Fruit fly (Drosophila melanogaster) whole organism, embryonic: ENCODE measurements around the gene UQCR-6.4L.

Experiments used
- Atf6 ChIP-seq: fragments of 200-800 bp; sonication (Bioruptor generic); IDR thresholded peaks from 2 replicates; pipeline ENCODE4 v1.3.6; 2022; ENCODE audit warnings: missing biosample characterization, missing genetic modification characterization
- B-H1 ChIP-seq: fragments of 200-800 bp; sonication (Bioruptor generic); IDR thresholded peaks from 3 replicates; pipeline ENCODE4 v1.3.6; 2022; ENCODE audit warnings: missing biosample characterization, missing genetic modification characterization
- CG10543 ChIP-seq: fragments of 200-800 bp; sonication (Bioruptor generic); optimal IDR thresholded peaks from 3 replicates; lab custom pipeline; 2017; ENCODE audit warnings: missing biosample characterization, mild to moderate bottlenecking, missing genetic modification characterization, moderate library complexity
- CG12236 ChIP-seq: fragments of 200-800 bp; sonication (Bioruptor generic); optimal IDR thresholded peaks from 2 replicates; lab custom pipeline; 2016; ENCODE audit warnings: missing biosample characterization, missing genetic modification characterization
- CG13296 ChIP-seq: fragments of 200-800 bp; sonication (Bioruptor generic); optimal IDR thresholded peaks from 3 replicates; lab custom pipeline; 2018; ENCODE audit warnings: missing biosample characterization, mild to moderate bottlenecking, missing genetic modification characterization
- CG13624 ChIP-seq: fragments of 200-800 bp; sonication (Bioruptor generic); optimal IDR thresholded peaks from 2 replicates; lab custom pipeline; 2016; ENCODE audit warnings: missing biosample characterization, missing genetic modification characterization
- CG13775 ChIP-seq: fragments of 200-800 bp; sonication (Bioruptor generic); optimal IDR thresholded peaks from 3 replicates; lab custom pipeline; 2017; ENCODE audit warnings: missing biosample characterization, mild to moderate bottlenecking, missing genetic modification characterization
- CG17385 ChIP-seq: fragments of 200-800 bp; sonication (Bioruptor generic); optimal IDR thresholded peaks from 3 replicates; lab custom pipeline; 2018; ENCODE audit warnings: missing biosample characterization, mild to moderate bottlenecking, missing genetic modification characterization
- CG2678 ChIP-seq: fragments of 200-800 bp; sonication (Bioruptor generic); optimal IDR thresholded peaks from 3 replicates; lab custom pipeline; 2019; ENCODE audit warnings: missing biosample characterization, mild to moderate bottlenecking, missing genetic modification characterization, moderate library complexity
- CG34422 ChIP-seq: fragments of 200-800 bp; sonication (Bioruptor generic); IDR thresholded peaks from 3 replicates; pipeline ENCODE4 v1.3.6; 2022; ENCODE audit warnings: missing biosample characterization, missing genetic modification characterization
- CG43689 ChIP-seq: fragments of 200-800 bp; sonication (Bioruptor generic); IDR thresholded peaks from 2 replicates; pipeline ENCODE4 v1.3.6; 2022; ENCODE audit warnings: missing biosample characterization, missing genetic modification characterization
- CG6654 ChIP-seq: fragments of 200-800 bp; sonication (Bioruptor generic); optimal IDR thresholded peaks from 2 replicates; lab custom pipeline; 2017; ENCODE audit warnings: missing biosample characterization, mild to moderate bottlenecking, missing genetic modification characterization
- CG6791 ChIP-seq: fragments of 200-800 bp; sonication (Bioruptor generic); IDR thresholded peaks from 3 replicates; pipeline ENCODE4 v1.3.6; 2022; ENCODE audit warnings: missing biosample characterization, missing genetic modification characterization; ENCODE audit not compliant: partially characterized antibody
- CG7357 ChIP-seq: fragments of 200-800 bp; sonication (Bioruptor generic); IDR thresholded peaks from 3 replicates; pipeline ENCODE4 v1.3.6; 2022; ENCODE audit warnings: missing biosample characterization, missing genetic modification characterization
- CG8765 ChIP-seq: fragments of 200-800 bp; sonication (Bioruptor generic); IDR thresholded peaks from 2 replicates; pipeline ENCODE4 v1.3.6; 2022; ENCODE audit warnings: missing biosample characterization, missing genetic modification characterization
- CG9215 ChIP-seq: fragments of 200-800 bp; sonication (Bioruptor generic); IDR thresholded peaks from 2 replicates; pipeline ENCODE4 v1.3.6; 2022; ENCODE audit warnings: missing biosample characterization, missing genetic modification characterization
- CG9817 ChIP-seq: fragments of 200-800 bp; sonication (Bioruptor generic); optimal IDR thresholded peaks from 2 replicates; lab custom pipeline; 2018; ENCODE audit warnings: missing biosample characterization, mild to moderate bottlenecking, missing genetic modification characterization, moderate library complexity
- Fer1 ChIP-seq: fragments of 200-800 bp; sonication (Bioruptor generic); optimal IDR thresholded peaks from 2 replicates; lab custom pipeline; 2017; ENCODE audit warnings: missing biosample characterization, mild to moderate bottlenecking, missing genetic modification characterization
- Fer3 ChIP-seq: fragments of 200-800 bp; sonication (Bioruptor generic); optimal IDR thresholded peaks from 2 replicates; lab custom pipeline; 2018; ENCODE audit warnings: missing biosample characterization, mild to moderate bottlenecking, missing genetic modification characterization, moderate library complexity
- HLH4C ChIP-seq: fragments of 200-800 bp; sonication (Bioruptor generic); IDR thresholded peaks from 3 replicates; pipeline ENCODE4 v1.3.6; 2022; ENCODE audit warnings: missing biosample characterization, missing genetic modification characterization; ENCODE audit not compliant: partially characterized antibody
- Jarid2 ChIP-seq: fragments of 200-800 bp; sonication (Bioruptor generic); optimal IDR thresholded peaks from 3 replicates; lab custom pipeline; 2017; ENCODE audit warnings: mild to moderate bottlenecking, missing biosample characterization, missing genetic modification reagents, missing genetic modification characterization
- Lim3 ChIP-seq: fragments of 200-800 bp; sonication (Bioruptor generic); IDR thresholded peaks from 2 replicates; pipeline ENCODE4 v1.3.6; 2022; ENCODE audit warnings: missing biosample characterization, missing genetic modification characterization
- Rfx ChIP-seq: fragments of 200-800 bp; sonication (Bioruptor generic); IDR thresholded peaks from 2 replicates; pipeline ENCODE4 v1.3.6; 2022; ENCODE audit warnings: missing biosample characterization, missing genetic modification characterization
- TFAM ChIP-seq: fragments of 200-800 bp; sonication (Bioruptor generic); optimal IDR thresholded peaks from 2 replicates; lab custom pipeline; 2017; ENCODE audit warnings: missing biosample characterization, missing genetic modification characterization, inconsistent platforms
- Vsx1 ChIP-seq: fragments of 200-800 bp; sonication (Bioruptor generic); optimal IDR thresholded peaks from 2 replicates; lab custom pipeline; 2017; ENCODE audit warnings: missing biosample characterization, mild to moderate bottlenecking, missing genetic modification characterization, missing genetic modification reagents
- ash1 ChIP-seq: fragments of 200-800 bp; sonication (Bioruptor generic); optimal IDR thresholded peaks from 2 replicates; lab custom pipeline; 2018; ENCODE audit warnings: missing biosample characterization, mild to moderate bottlenecking, missing genetic modification characterization
- caup ChIP-seq: fragments of 200-800 bp; sonication (Bioruptor generic); optimal IDR thresholded peaks from 3 replicates; lab custom pipeline; 2017; ENCODE audit warnings: missing biosample characterization, mild to moderate bottlenecking, missing genetic modification characterization, moderate library complexity; ENCODE audit not compliant: severe bottlenecking
- chn ChIP-seq: fragments of 200-800 bp; sonication (Bioruptor generic); optimal IDR thresholded peaks from 2 replicates; lab custom pipeline; 2016; ENCODE audit warnings: missing biosample characterization, missing genetic modification characterization
- ci ChIP-seq: fragments of 200-800 bp; sonication (Bioruptor generic); IDR thresholded peaks from 3 replicates; pipeline ENCODE4 v1.3.6; 2022; ENCODE audit warnings: missing biosample characterization, missing genetic modification characterization
- crc ChIP-seq: fragments of 200-800 bp; sonication (Bioruptor generic); optimal IDR thresholded peaks from 2 replicates; lab custom pipeline; 2016; ENCODE audit warnings: missing biosample characterization, missing genetic modification characterization
- dati ChIP-seq: fragments of 200-800 bp; sonication (Bioruptor generic); IDR thresholded peaks from 2 replicates; pipeline ENCODE4 v1.3.6; 2022; ENCODE audit warnings: missing biosample characterization, missing genetic modification characterization
- dimm ChIP-seq: fragments of 200-800 bp; sonication (Bioruptor generic); IDR thresholded peaks from 2 replicates; pipeline ENCODE4 v1.3.6; 2022; ENCODE audit warnings: missing biosample characterization, missing genetic modification characterization
- disco-r ChIP-seq: fragments of 200-800 bp; sonication (Bioruptor generic); optimal IDR thresholded peaks from 2 replicates; lab custom pipeline; 2016; ENCODE audit warnings: missing biosample characterization, missing genetic modification characterization
- fd3F ChIP-seq: fragments of 200-800 bp; sonication (Bioruptor generic); optimal IDR thresholded peaks from 2 replicates; lab custom pipeline; 2018; ENCODE audit warnings: missing biosample characterization, mild to moderate bottlenecking, missing genetic modification characterization, moderate library complexity
- hb ChIP-seq: fragments of 200-800 bp; sonication (Bioruptor generic); IDR thresholded peaks from 3 replicates; pipeline ENCODE4 v1.3.6; 2022; ENCODE audit warnings: missing biosample characterization, missing genetic modification characterization; ENCODE audit not compliant: partially characterized antibody
- kay ChIP-seq: fragments of 200-800 bp; sonication (Bioruptor generic); optimal IDR thresholded peaks from 2 replicates; lab custom pipeline; 2016; ENCODE audit warnings: missing biosample characterization, missing genetic modification characterization
- lilli ChIP-seq: fragments of 200-800 bp; sonication (Bioruptor generic); optimal IDR thresholded peaks from 3 replicates; lab custom pipeline; 2016; ENCODE audit warnings: missing biosample characterization, missing genetic modification characterization
- luna ChIP-seq: fragments of 200-800 bp; sonication (Bioruptor generic); optimal IDR thresholded peaks from 2 replicates; lab custom pipeline; 2016; ENCODE audit warnings: missing biosample characterization, missing genetic modification characterization
- mirr ChIP-seq: fragments of 200-800 bp; sonication (Bioruptor generic); optimal IDR thresholded peaks from 3 replicates; lab custom pipeline; 2018; ENCODE audit warnings: missing biosample characterization, mild to moderate bottlenecking, missing genetic modification characterization
- mld ChIP-seq: fragments of 200-800 bp; sonication (Bioruptor generic); IDR thresholded peaks from 3 replicates; pipeline ENCODE4 v1.3.6; 2022; ENCODE audit warnings: missing biosample characterization, missing genetic modification characterization; ENCODE audit not compliant: partially characterized antibody
- nerfin-2 ChIP-seq: fragments of 200-800 bp; sonication (Bioruptor generic); IDR thresholded peaks from 2 replicates; pipeline ENCODE4 v1.3.6; 2022; ENCODE audit warnings: missing biosample characterization, missing genetic modification characterization; ENCODE audit not compliant: partially characterized antibody
- pan ChIP-seq, 4 experiments: fragments of >200 bp in 3 of 4; fragments of 200-800 bp in 1 of 4; sonication (Bioruptor generic) in 1 of 4; optimal IDR thresholded peaks in 3 of 4; IDR thresholded peaks in 1 of 4; 2 replicates each; pipeline versions ENCODE4 v1.3.6 to Lab custom; 2017 to 2022; ENCODE audit warnings: missing biosample characterization in 2 of 4, missing genetic modification characterization in 2 of 4, mixed read lengths in 1 of 4
- peb ChIP-seq: fragments of 200-800 bp; sonication (Bioruptor generic); IDR thresholded peaks from 2 replicates; pipeline ENCODE4 v1.3.6; 2022; ENCODE audit warnings: missing biosample characterization, missing genetic modification characterization
- pnt ChIP-seq: fragments of 200-800 bp; sonication (Bioruptor generic); optimal IDR thresholded peaks from 3 replicates; lab custom pipeline; 2016; ENCODE audit warnings: missing biosample characterization, missing genetic modification characterization
- repo ChIP-seq: fragments of 200-800 bp; sonication (Bioruptor generic); optimal IDR thresholded peaks from 2 replicates; lab custom pipeline; 2016; ENCODE audit warnings: missing biosample characterization, missing genetic modification characterization
- rib ChIP-seq: fragments of 200-800 bp; sonication (Bioruptor generic); IDR thresholded peaks from 2 replicates; pipeline ENCODE4 v1.3.6; 2022; ENCODE audit warnings: missing biosample characterization, missing genetic modification characterization
- ro ChIP-seq: fragments of 200-800 bp; sonication (Bioruptor generic); IDR thresholded peaks from 2 replicates; pipeline ENCODE4 v1.3.6; 2022; ENCODE audit warnings: missing biosample characterization, missing genetic modification characterization
- row ChIP-seq: fragments of 200-800 bp; sonication (Bioruptor generic); IDR thresholded peaks from 3 replicates; pipeline ENCODE4 v1.3.6; 2022; ENCODE audit warnings: missing biosample characterization, missing genetic modification characterization
- sim ChIP-seq: fragments of 200-800 bp; sonication (Bioruptor generic); IDR thresholded peaks from 2 replicates; pipeline ENCODE4 v1.3.6; 2022; ENCODE audit warnings: missing biosample characterization, missing genetic modification characterization
- sug ChIP-seq: fragments of 200-800 bp; optimal IDR thresholded peaks from 2 replicates; lab custom pipeline; 2019; ENCODE audit warnings: missing biosample characterization, mild to moderate bottlenecking, missing genetic modification characterization, moderate library complexity
- trh ChIP-seq: fragments of 200-800 bp; sonication (Bioruptor generic); optimal IDR thresholded peaks from 2 replicates; lab custom pipeline; 2016; ENCODE audit warnings: missing biosample characterization, missing genetic modification characterization
- zf30C ChIP-seq: fragments of 200-800 bp; sonication (Bioruptor generic); optimal IDR thresholded peaks from 3 replicates; lab custom pipeline; 2018; ENCODE audit warnings: missing biosample characterization, mild to moderate bottlenecking, missing genetic modification characterization
- zfh2 ChIP-seq: fragments of 200-800 bp; sonication (Bioruptor generic); optimal IDR thresholded peaks from 2 replicates; lab custom pipeline; 2016; ENCODE audit warnings: missing biosample characterization, missing genetic modification characterization

The UQCR-6.4L gene

DNA sequence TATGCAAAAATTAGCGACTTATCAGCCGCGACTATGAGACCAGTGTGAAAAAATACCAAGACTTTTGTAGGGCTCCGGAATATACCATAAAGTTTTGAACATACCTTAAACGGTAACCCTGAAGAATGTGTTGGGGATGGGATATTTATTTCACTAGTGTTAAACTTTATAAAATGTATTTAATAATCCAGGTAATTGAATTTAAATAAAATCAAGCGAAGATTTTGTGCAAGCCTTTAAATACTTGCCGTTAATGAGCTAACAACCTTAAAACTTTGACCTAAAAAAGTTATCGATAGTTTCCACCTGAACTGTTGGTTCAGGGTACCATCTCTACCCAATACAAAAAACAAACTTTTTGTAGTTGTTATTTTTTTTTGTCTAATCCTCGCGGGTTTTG is 45.6 kb downstream of the UQCR-6.4L start, which contains the start of gene CG4101 (continued):
- TF ChIP-seq CG7357 (GFP tag; lab: Robert Waterston, UW) (0 out of 3 replicates have a peak, but pooled peaks have one; percentile 30), Fer3 (peak; percentile 81), nerfin-2 (no peak), CG10543 (GFP tag; lab: Kevin White, UChicago) (peak; percentile 81), CG13296 (GFP tag; lab: Kevin White, UChicago) (peak; percentile 77), CG34422 (peak; percentile 81), CG6791 (peak; percentile 52; the same call in 1 of the 3 replicates), CG9215 (peak; percentile 80), repo (peak; percentile 30), peb (GFP tag; lab: Robert Waterston, UW) (peak; percentile 55), Atf6 (peak; percentile 80), dimm (GFP tag; lab: Robert Waterston, UW) (no peak), zf30C (GFP tag; lab: Kevin White, UChicago) (no peak), ro (GFP tag; lab: Robert Waterston, UW) (0 out of 2 replicates have a peak, but pooled peaks have one; percentile 28), ash1 (GFP tag; lab: Kevin White, UChicago) (no peak), disco-r (GFP tag; lab: Kevin White, UChicago) (peak; percentile 58), lilli (GFP tag; lab: Kevin White, UChicago) (peak; percentile 92), Jarid2 (GFP tag; lab: Kevin White, UChicago) (no peak), CG12236 (GFP tag; lab: Kevin White, UChicago) (peak; percentile 12), pnt (GFP tag; lab: Kevin White, UChicago) (peak; percentile 66), trh (GFP tag; lab: Kevin White, UChicago) (peak; percentile 34), mirr (peak; percentile 34), mld (GFP tag; lab: Robert Waterston, UW) (no peak), dati (no peak), Fer1 (GFP tag; lab: Kevin White, UChicago) (peak; percentile 80), crc (peak; percentile 49), HLH4C (peak; percentile 71), kay (peak; percentile 56), Vsx1 (GFP tag; lab: Kevin White, UChicago) (peak; percentile 11), fd3F (GFP tag; lab: Kevin White, UChicago) (peak; percentile 78), CG43689 (GFP tag; lab: Robert Waterston, UW) (no peak), Lim3 (peak; percentile 52; the same call in 1 of the 2 replicates), zfh2 (GFP tag; lab: Kevin White, UChicago) (peak; percentile 86), B-H1 (peak; percentile 56), caup (GFP tag; lab: Kevin White, UChicago) (peak; percentile 74), sim (GFP tag; lab: Robert Waterston, UW) (no peak), CG13624 (peak; percentile 74), hb (GFP tag; lab: Robert Waterston, UW) (no peak; the same call in 2 of the 3 replicates), chn (GFP tag; lab: Kevin White, UChicago) (peak; percentile 82), CG9817 (tag; lab: Kevin White, UChicago) (peak; percentile 91)
- TF ChIP-seq, all 482 proteins: peak for 388

DNA sequence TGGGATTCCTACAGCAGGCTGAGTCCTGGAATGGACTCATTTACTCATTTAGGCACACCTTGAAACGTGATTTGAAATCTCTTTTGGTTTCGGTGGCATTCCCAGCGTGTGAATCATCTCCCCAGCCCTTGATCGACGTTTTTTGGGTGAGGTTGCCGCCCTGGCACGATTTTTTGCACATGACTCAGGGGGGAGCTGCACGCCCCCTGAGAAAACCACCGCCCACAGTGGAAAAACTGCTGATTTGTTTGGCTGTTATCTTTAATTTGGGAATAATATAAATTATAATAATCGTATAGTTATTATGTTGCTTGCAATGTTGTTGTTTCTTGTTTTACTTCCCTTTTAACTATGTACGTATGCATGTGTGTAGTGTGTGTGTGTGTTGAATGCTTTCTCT is 46.4 kb downstream of the UQCR-6.4L start:
- no peak for TF ChIP-seq pan (optimal IDR thresholded peaks at IDR 0.05; lab: Kevin White, UChicago)
- TF ChIP-seq pan (GFP tag; optimal IDR thresholded peaks at IDR 0.05 in 1 of 2, IDR thresholded peaks at IDR 0.05 in 1 of 2), result peak in 1 of 2 experiments; percentile 27
- peak; percentile 6 for TF ChIP-seq CG13775 (GFP tag; lab: Kevin White, UChicago)
- peak; percentile 8 for TF ChIP-seq CG17385 (GFP tag; lab: Kevin White, UChicago)
- TF ChIP-seq ci (GFP tag; lab: Robert Waterston, UW), result peak; percentile 10; the same call in 1 of the 3 replicates
- TF ChIP-seq rib, result peak; percentile 65
- TF ChIP-seq sug (tag; lab: Kevin White, UChicago), result peak; percentile 71
- TF ChIP-seq CG8765, result no peak
- peak; percentile 34; the same call in 2 of the 3 replicates for TF ChIP-seq row (GFP tag; lab: Robert Waterston, UW)
- peak; percentile 47; the same call in 1 of the 2 replicates for TF ChIP-seq Rfx (GFP tag; lab: Robert Waterston, UW)
- TF ChIP-seq luna (GFP tag; lab: Kevin White, UChicago), result no peak
- TF ChIP-seq CG2678 (tag; lab: Kevin White, UChicago), result no peak
- no peak for TF ChIP-seq CG6654
- TF ChIP-seq TFAM, result no peak
